Worm (Caenorhabditis elegans) whole organism, late embryonic: ENCODE measurements around the gene ZK470.14.

Experiments used
- ahr-1 ChIP-seq: sonication (generic microtip); optimal IDR thresholded peaks from 2 replicates; lab custom pipeline; 2016; ENCODE audit warnings: missing genetic modification characterization, missing compliant biosample characterization
- ceh-24 ChIP-seq: sonication (generic microtip); optimal IDR thresholded peaks from 2 replicates; lab custom pipeline; 2016; ENCODE audit warnings: mild to moderate bottlenecking, missing genetic modification characterization, missing compliant biosample characterization
- ceh-34 ChIP-seq: sonication (generic microtip); optimal IDR thresholded peaks from 2 replicates; lab custom pipeline; 2016; ENCODE audit warnings: mild to moderate bottlenecking, missing genetic modification characterization, missing compliant biosample characterization
- elt-2 ChIP-seq: sonication (generic microtip); optimal IDR thresholded peaks from 2 replicates; lab custom pipeline; 2016; ENCODE audit warnings: missing genetic modification reagents, missing genetic modification characterization, missing compliant biosample characterization
- lin-11 ChIP-seq: fragments of 200-800 bp; sonication (Bioruptor generic); optimal IDR thresholded peaks from 2 replicates; lab custom pipeline; 2018; ENCODE audit warnings: mild to moderate bottlenecking, missing genetic modification characterization, missing compliant biosample characterization
- mec-3 ChIP-seq: sonication (generic microtip); optimal IDR thresholded peaks from 2 replicates; lab custom pipeline; 2016; ENCODE audit warnings: borderline replicate concordance, missing genetic modification characterization, missing compliant biosample characterization
- sdc-2 ChIP-seq: sonication (generic microtip); optimal IDR thresholded peaks from 2 replicates; lab custom pipeline; 2016; ENCODE audit warnings: missing genotype, missing genetic modification characterization, missing compliant biosample characterization
- unc-42 ChIP-seq: sonication (generic microtip); optimal IDR thresholded peaks from 2 replicates; lab custom pipeline; 2016; ENCODE audit warnings: missing genotype, missing genetic modification characterization, missing compliant biosample characterization

Gene ZK470.14

DNA sequence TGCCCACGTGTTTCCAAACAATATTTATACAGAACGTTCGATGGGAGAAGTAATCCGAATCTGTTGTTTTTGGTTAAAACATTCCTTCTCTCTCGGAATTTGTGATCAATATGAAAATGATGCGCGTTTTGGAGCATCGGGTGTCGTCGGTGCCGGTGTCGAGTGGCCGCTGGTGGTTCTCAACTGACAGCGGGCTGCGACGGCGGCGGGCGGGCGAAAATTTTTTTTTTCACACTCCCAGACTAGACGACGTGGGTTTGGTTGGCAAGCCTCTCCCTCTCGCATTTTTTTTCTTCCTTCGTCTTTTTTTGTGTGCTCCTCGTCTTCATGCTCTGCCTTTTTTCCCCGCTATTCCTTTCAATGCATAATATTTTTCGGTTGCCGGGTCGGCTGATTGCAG is 50.9 kb downstream of the ZK470.14 start, which contains the start of gene W01H2.2:
Gene W01H2.2 (minus strand): TSS at position 285 of the 400 bp plus-strand sequence.
- TF ChIP-seq ahr-1 (tag; lab: Kevin White, UChicago) (no peak), sdc-2 (tag; lab: Kevin White, UChicago) (peak; percentile 10), mec-3 (tag; lab: Kevin White, UChicago) (no peak), ceh-34 (peak; percentile 7), lin-11 (no peak), unc-42 (tag; lab: Kevin White, UChicago) (peak; percentile 10), ceh-24 (tag; lab: Kevin White, UChicago) (no peak), elt-2 (tag; lab: Kevin White, UChicago) (no peak)
- TF ChIP-seq, all 69 proteins: peak for 3
